Fruit fly (Drosophila melanogaster) Kc167 (cell line): ENCODE results near the gene Elp1.

Experiments
- Myc ChIP-seq: fragments of >200 bp; optimal IDR thresholded peaks from 2 replicates; lab custom pipeline; 2017; ENCODE audit warnings: missing external identifiers
- Sin3A ChIP-seq: fragments of >200 bp; optimal IDR thresholded peaks from 2 replicates; lab custom pipeline; 2018; ENCODE audit warnings: missing external identifiers
- h ChIP-seq: fragments of >200 bp; optimal IDR thresholded peaks from 3 replicates; lab custom pipeline; 2018; ENCODE audit warnings: missing external identifiers
- insv ChIP-seq: fragments of >200 bp; optimal IDR thresholded peaks from 3 replicates; lab custom pipeline; 2018; ENCODE audit warnings: missing external identifiers
- psq ChIP-seq: fragments of >200 bp; optimal IDR thresholded peaks from 2 replicates; lab custom pipeline; 2017; ENCODE audit warnings: missing external identifiers

DNA sequence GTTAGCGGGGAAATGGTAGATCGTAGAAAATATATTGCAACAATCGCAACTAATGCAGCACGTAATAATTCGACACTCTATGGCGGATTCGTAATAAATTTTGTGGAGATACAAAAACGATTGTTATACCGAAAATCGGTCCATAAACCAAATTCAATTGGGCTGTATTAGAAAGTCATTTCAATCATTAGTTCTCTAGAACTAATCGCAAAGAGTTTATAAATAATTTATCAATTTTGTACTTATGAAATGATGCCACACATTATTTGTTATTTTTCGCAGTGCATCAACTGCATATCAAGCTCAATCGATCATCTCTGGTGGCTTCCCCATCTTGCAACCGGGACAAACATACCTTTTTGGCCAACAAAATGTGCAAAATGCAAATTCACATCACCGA, 38.3 kb upstream of the Elp1 start:
- TF ChIP-seq Myc (lab: Kevin White, UChicago) (no peak), Sin3A (lab: Kevin White, UChicago) (no peak), h (lab: Kevin White, UChicago) (no peak), psq (no peak), insv (lab: Kevin White, UChicago) (no peak)
